Worm (Caenorhabditis elegans): ENCODE measurements around the gene wht-4.
"Not testable (repeated sequence)": the region's sequence is repeated elsewhere in the genome, so short reads cannot be mapped to it uniquely, and the experiment has no call there.

wht-4 gene

DNA sequence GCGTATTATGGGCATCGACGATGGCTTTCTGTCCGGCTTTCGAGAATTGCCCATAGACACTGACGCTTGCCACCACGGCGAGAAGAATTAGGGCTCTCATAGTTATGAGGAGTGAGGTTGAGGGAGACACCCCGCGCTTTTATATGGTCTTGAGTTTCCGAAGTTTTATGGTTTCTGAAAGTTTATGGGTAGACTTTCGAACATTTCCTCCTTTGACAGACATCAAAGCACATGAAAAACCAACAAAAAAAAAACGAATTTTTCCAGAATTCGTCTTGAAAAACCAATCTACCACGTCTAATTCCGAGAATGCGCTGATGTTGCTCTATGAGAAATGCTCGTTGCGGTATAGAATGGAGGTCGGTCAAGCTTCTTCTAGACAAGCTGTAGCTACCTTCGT is 5.8 kb downstream of the wht-4 start, which contains the start of gene scl-15 (continued):
- TF ChIP-seq lir-3 (tag; optimal IDR thresholded peaks at IDR 0.05): no peak

DNA sequence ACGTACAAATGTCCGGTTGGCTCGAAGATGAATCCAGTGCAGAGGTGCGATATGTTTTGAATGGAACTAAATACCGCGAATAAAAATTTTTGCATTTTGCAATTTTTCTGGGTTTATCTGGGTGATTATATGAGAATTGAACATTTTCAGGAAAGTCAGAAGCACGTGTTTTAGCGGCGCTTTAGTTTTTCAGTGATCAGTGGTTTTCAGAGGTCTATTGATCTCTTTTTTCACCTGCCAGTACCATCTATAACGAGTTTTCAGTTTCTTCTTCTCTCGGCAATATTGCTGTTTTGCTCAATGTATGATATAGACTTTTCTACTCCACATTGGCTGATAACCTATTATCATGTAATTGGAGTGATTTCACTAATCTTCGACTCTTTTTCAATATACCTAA is 8.3 kb downstream of the wht-4 start, which contains the start of gene sri-63:
Gene sri-63 (plus strand): TSS at position 301 of the 400 bp plus-strand sequence.
- TF ChIP-seq nhr-28 (tag; optimal IDR thresholded peaks at IDR 0.05) (no peak), mxl-3 (GFP tag; optimal IDR thresholded peaks at IDR 0.05) (no peak), unc-62 (GFP tag; optimal IDR thresholded peaks at IDR 0.05 in 1 of 2) (peak in 1 of 2 experiments; percentile 46), unc-62 (tag; optimal IDR thresholded peaks at IDR 0.05) (no peak), nhr-11 (tag; optimal IDR thresholded peaks at IDR 0.05) (no peak), zag-1 (tag; optimal IDR thresholded peaks at IDR 0.05) (no peak), lin-15B (tag; optimal IDR thresholded peaks at IDR 0.05) (no peak)

DNA sequence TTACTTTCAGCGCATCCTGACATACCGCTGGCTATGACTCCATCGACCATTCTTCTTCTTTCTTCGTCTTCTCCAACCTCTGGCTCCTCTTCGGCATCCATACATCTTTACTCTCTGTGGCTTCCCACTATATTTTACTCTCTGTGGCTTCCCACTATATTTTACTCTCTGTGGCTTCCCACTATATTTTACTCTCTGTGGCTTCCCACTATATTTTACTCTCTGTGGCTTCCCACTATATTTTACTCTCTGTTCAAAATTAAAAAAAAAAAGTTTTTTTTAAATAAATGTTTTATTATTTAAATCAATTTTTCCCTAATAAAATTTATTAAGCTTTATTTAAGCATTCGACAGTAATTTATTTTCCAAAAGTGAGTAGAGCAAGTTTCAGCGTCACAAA is 11.8 kb downstream of the wht-4 start, which contains the start of gene F39E9.14:
Gene F39E9.14 (minus strand): TSS at position 101 of the 400 bp plus-strand sequence.
- not testable (repeated sequence) for TF ChIP-seq unc-62 (GFP tag; optimal IDR thresholded peaks at IDR 0.05 in 1 of 2); unc-62 (tag; optimal IDR thresholded peaks at IDR 0.05); ceh-44 (GFP tag; IDR thresholded peaks at IDR 0.05); attf-4 (tag; optimal IDR thresholded peaks at IDR 0.05)

DNA sequence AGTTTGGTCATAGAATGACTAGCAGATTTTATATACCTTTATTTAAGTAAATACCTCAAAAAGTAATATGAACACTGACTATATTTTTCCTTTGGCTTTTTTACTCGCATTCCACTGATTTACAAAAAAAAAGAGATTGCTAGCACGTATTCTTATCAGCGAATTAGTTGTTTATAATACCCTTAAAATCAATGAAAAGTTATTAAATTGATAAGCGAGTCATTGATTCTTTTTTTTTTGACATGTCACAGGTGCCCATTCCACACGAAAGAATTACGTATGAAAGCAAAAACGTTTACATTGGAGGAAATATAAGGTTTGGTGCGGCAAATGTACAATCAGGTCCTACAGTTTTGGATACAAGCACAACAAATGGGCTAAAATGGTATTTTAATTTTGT is 16.5 kb downstream of the wht-4 start, which contains the start of gene btb-17:
Gene btb-17 (plus strand): TSS at position 213 of the 400 bp plus-strand sequence.
- no peak for TF ChIP-seq duxl-1 (tag; optimal IDR thresholded peaks at IDR 0.05; ENCODE audit: poor library complexity)
- TF ChIP-seq nhr-102 (tag; optimal IDR thresholded peaks at IDR 0.05): no peak
- TF ChIP-seq nhr-10 (tag; optimal IDR thresholded peaks at IDR 0.05): no peak
- TF ChIP-seq nhr-48 (tag; optimal IDR thresholded peaks at IDR 0.05): no peak
- TF ChIP-seq dpl-1 (GFP tag; optimal IDR thresholded peaks at IDR 0.05): no peak
- peak; percentile 52 for TF ChIP-seq nhr-28 (tag; optimal IDR thresholded peaks at IDR 0.05)
- TF ChIP-seq php-3 (GFP tag; IDR thresholded peaks at IDR 0.05): 0 out of 2 replicates have a peak, but pooled peaks have one; percentile 59
- TF ChIP-seq lin-39 (tag; optimal IDR thresholded peaks at IDR 0.05): no peak
- TF ChIP-seq hlh-11 (tag; optimal IDR thresholded peaks at IDR 0.05): peak; percentile 24
- TF ChIP-seq F26F4.8 (GFP tag; conservative IDR thresholded peaks at IDR 0.05): no peak
- TF ChIP-seq mxl-2 (GFP tag; conservative IDR thresholded peaks at IDR 0.05): no peak
- peak; percentile 62 for TF ChIP-seq dmd-6 (GFP tag; IDR thresholded peaks at IDR 0.05)
- TF ChIP-seq R02D3.7 (tag; optimal IDR thresholded peaks at IDR 0.05): no peak
- TF ChIP-seq Y105C5A.15 (GFP tag; IDR thresholded peaks at IDR 0.05): no peak
- TF ChIP-seq mdl-1 (tag; optimal IDR thresholded peaks at IDR 0.05): no peak
- TF ChIP-seq nhr-237 (tag; optimal IDR thresholded peaks at IDR 0.05): no peak
- no peak for TF ChIP-seq ceh-28 (tag; optimal IDR thresholded peaks at IDR 0.05)
- no peak for TF ChIP-seq nhr-11 (tag; optimal IDR thresholded peaks at IDR 0.05)
- TF ChIP-seq zip-2 (tag; optimal IDR thresholded peaks at IDR 0.05): no peak
- TF ChIP-seq ceh-44 (GFP tag; IDR thresholded peaks at IDR 0.05): no peak
- TF ChIP-seq lin-1 (GFP tag; IDR thresholded peaks at IDR 0.05): no peak
- TF ChIP-seq unc-62 (GFP tag; optimal IDR thresholded peaks at IDR 0.05 in 1 of 2): no peak
- no peak for TF ChIP-seq unc-62 (tag; optimal IDR thresholded peaks at IDR 0.05)
- TF ChIP-seq nhr-111 (GFP tag; optimal IDR thresholded peaks at IDR 0.05): no peak
- no peak for TF ChIP-seq T20F7.1 (GFP tag; optimal IDR thresholded peaks at IDR 0.05)
- no peak for TF ChIP-seq ceh-32 (tag; optimal IDR thresholded peaks at IDR 0.05; ENCODE audit: poor library complexity)
- TF ChIP-seq T26A8.4 (GFP tag; IDR thresholded peaks at IDR 0.05): no peak
- TF ChIP-seq spr-3 (GFP tag; optimal IDR thresholded peaks at IDR 0.05): no peak
- TF ChIP-seq ama-1 (optimal IDR thresholded peaks at IDR 0.05): no peak
- TF ChIP-seq daf-16 (GFP tag; optimal IDR thresholded peaks at IDR 0.05): no peak
- peak; percentile 92 for TF ChIP-seq daf-16 (tag; optimal IDR thresholded peaks at IDR 0.05)
- no peak for TF ChIP-seq D1046.2 (GFP tag; IDR thresholded peaks at IDR 0.05)
- no peak for TF ChIP-seq snpc-1.2 (GFP tag; IDR thresholded peaks at IDR 0.05)
- TF ChIP-seq ztf-7 (tag; optimal IDR thresholded peaks at IDR 0.05): no peak
- TF ChIP-seq pqm-1 (tag; optimal IDR thresholded peaks at IDR 0.05): peak; percentile 54

Measured in whole organism, L4 larva.